Worm (Caenorhabditis elegans) whole organism, L4/young adult: Measurements from ENCODE around the gene R10E11.9.

Experiments
- W03F9.2 ChIP-seq: fragments of 150-350 bp; optimal IDR thresholded peaks from 2 replicates; lab custom pipeline; 2014; ENCODE audit warnings: missing biosample characterization, missing genetic modification characterization
- dao-5 ChIP-seq: sonication (generic microtip); optimal IDR thresholded peaks from 2 replicates; lab custom pipeline; 2016; ENCODE audit warnings: missing genotype, missing genetic modification characterization, moderate library complexity, missing compliant biosample characterization
- him-1 ChIP-seq: sonication (generic microtip); optimal IDR thresholded peaks from 2 replicates; lab custom pipeline; 2016; ENCODE audit warnings: missing genotype, missing genetic modification reagents, missing genetic modification characterization, missing compliant biosample characterization

DNA sequence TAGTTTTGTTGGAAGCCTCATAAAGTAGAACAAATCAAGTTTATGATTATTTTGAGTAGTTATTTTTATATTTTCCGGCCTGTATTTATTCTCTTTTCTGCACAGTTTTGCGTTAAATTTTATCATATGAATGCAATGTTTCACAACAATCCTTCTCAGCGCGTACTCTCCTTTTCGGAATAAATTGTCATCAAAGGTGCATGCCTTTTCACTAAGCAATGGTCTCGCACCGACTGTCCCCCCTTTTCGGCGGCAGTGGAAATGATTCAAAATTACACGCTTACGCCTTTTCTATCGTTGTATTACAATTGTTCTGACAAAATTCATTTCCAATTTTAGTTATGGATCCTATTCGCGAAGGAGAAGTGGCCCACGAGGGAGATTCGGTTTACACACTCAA is 46.3 kb downstream of the R10E11.9 start, which contains the start of the genes iff-1 and cdk-1:
- no peak for TF ChIP-seq W03F9.2 (tag; lab: Kevin White, UChicago)
- no peak for TF ChIP-seq dao-5
- TF ChIP-seq him-1 (tag; lab: Kevin White, UChicago) = no peak
